Fruit fly (Drosophila melanogaster): ENCODE results near the gene Hakai.

The Hakai gene

dm6 chr2L:19579995-19580578 lies 2.2 kb downstream of the Hakai start, which contains the start of gene Pmvk (continued):
- no peak for TF ChIP-seq CG4854 (GFP tag; optimal IDR thresholded peaks at IDR 0.05)
- no peak for TF ChIP-seq CG1602 (GFP tag; optimal IDR thresholded peaks at IDR 0.05)
- no peak for TF ChIP-seq CG9215 (GFP tag; IDR thresholded peaks at IDR 0.05)
- TF ChIP-seq grau (tag; optimal IDR thresholded peaks at IDR 0.05) = no peak
- TF ChIP-seq MESR4 (GFP tag; optimal IDR thresholded peaks at IDR 0.05) = peak; percentile 52
- no peak for TF ChIP-seq CG2678 (tag; optimal IDR thresholded peaks at IDR 0.05)
- TF ChIP-seq CoRest (tag; optimal IDR thresholded peaks at IDR 0.05) = no peak
- no peak for TF ChIP-seq Sox102F (GFP tag; optimal IDR thresholded peaks at IDR 0.05)
- no peak for TF ChIP-seq emc (GFP tag; optimal IDR thresholded peaks at IDR 0.05)
- no peak for TF ChIP-seq gsb-n (tag; optimal IDR thresholded peaks at IDR 0.05)
- no peak for TF ChIP-seq CG9437 (GFP tag; optimal IDR thresholded peaks at IDR 0.05)
- TF ChIP-seq ab (GFP tag; optimal IDR thresholded peaks at IDR 0.05) = no peak
- no peak for TF ChIP-seq CG10462 (GFP tag; optimal IDR thresholded peaks at IDR 0.05)
- no peak for TF ChIP-seq CG4707 (GFP tag; optimal IDR thresholded peaks at IDR 0.05)
- TF ChIP-seq Trl (optimal IDR thresholded peaks at IDR 0.05) = no peak
- TF ChIP-seq Trl (GFP tag; optimal IDR thresholded peaks at IDR 0.05) = no peak
- no peak for TF ChIP-seq CG17612 (GFP tag; IDR thresholded peaks at IDR 0.05)
- peak; percentile 65 for TF ChIP-seq pzg (GFP tag; optimal IDR thresholded peaks at IDR 0.05)
- no peak for TF ChIP-seq CG12299 (tag; optimal IDR thresholded peaks at IDR 0.05)
- TF ChIP-seq fd3F (GFP tag; optimal IDR thresholded peaks at IDR 0.05) = no peak
- TF ChIP-seq Side (GFP tag; optimal IDR thresholded peaks at IDR 0.05) = no peak
- no peak for TF ChIP-seq stwl (tag; optimal IDR thresholded peaks at IDR 0.05)
- no peak for TF ChIP-seq CTCF (GFP tag; optimal IDR thresholded peaks at IDR 0.05)
- TF ChIP-seq CG4404 (GFP tag; IDR thresholded peaks at IDR 0.05) = no peak
- no peak for TF ChIP-seq lmd (GFP tag; IDR thresholded peaks at IDR 0.05)
- TF ChIP-seq Hmx (GFP tag; optimal IDR thresholded peaks at IDR 0.05) = no peak
- peak; percentile 63 for TF ChIP-seq HmgZ (tag; optimal IDR thresholded peaks at IDR 0.05)
- no peak for TF ChIP-seq sima (GFP tag; optimal IDR thresholded peaks at IDR 0.05)
- TF ChIP-seq jing (GFP tag; optimal IDR thresholded peaks at IDR 0.05) = no peak
- no peak for TF ChIP-seq CG15073 (GFP tag; optimal IDR thresholded peaks at IDR 0.05)
- TF ChIP-seq Nf-YB (GFP tag; optimal IDR thresholded peaks at IDR 0.05) = no peak
- TF ChIP-seq sim (GFP tag; IDR thresholded peaks at IDR 0.05) = no peak
- no peak for TF ChIP-seq CG14014 (GFP tag; IDR thresholded peaks at IDR 0.05)
- TF ChIP-seq CG42726 (GFP tag; IDR thresholded peaks at IDR 0.05; ENCODE audit: partially characterized antibody) = peak; percentile 43; the same call in 1 of the 2 replicates
- no peak for TF ChIP-seq Hr78 (GFP tag; optimal IDR thresholded peaks at IDR 0.05)
- TF ChIP-seq gfzf (GFP tag; optimal IDR thresholded peaks at IDR 0.05) = no peak
- TF ChIP-seq CG5245 (GFP tag; optimal IDR thresholded peaks at IDR 0.05) = no peak
- no peak for TF ChIP-seq Ssrp (tag; optimal IDR thresholded peaks at IDR 0.05)
- no peak for TF ChIP-seq CG6654 (GFP tag; optimal IDR thresholded peaks at IDR 0.05)
- no peak for TF ChIP-seq CG13894 (tag; optimal IDR thresholded peaks at IDR 0.05)
- TF ChIP-seq Gsc (GFP tag; IDR thresholded peaks at IDR 0.05) = no peak
- TF ChIP-seq HLH54F (GFP tag; optimal IDR thresholded peaks at IDR 0.05) = no peak
- no peak for TF ChIP-seq CkIIα-i1 (GFP tag; IDR thresholded peaks at IDR 0.05)
- no peak for TF ChIP-seq CG3407 (GFP tag; optimal IDR thresholded peaks at IDR 0.05)
- TF ChIP-seq Mrtf (GFP tag; IDR thresholded peaks at IDR 0.05) = no peak
- TF ChIP-seq CG17385 (GFP tag; optimal IDR thresholded peaks at IDR 0.05) = no peak
- no peak for TF ChIP-seq kay (GFP tag; optimal IDR thresholded peaks at IDR 0.05)
- TF ChIP-seq CG10565 (GFP tag; optimal IDR thresholded peaks at IDR 0.05) = no peak
- peak; percentile 89; the same call in 2 of the 3 replicates for TF ChIP-seq Opbp (GFP tag; IDR thresholded peaks at IDR 0.05; ENCODE audit: partially characterized antibody)
- no peak for TF ChIP-seq CG9876 (GFP tag; optimal IDR thresholded peaks at IDR 0.05)
- no peak for TF ChIP-seq CG11560 (tag; IDR thresholded peaks at IDR 0.05)
- TF ChIP-seq corto (GFP tag; optimal IDR thresholded peaks at IDR 0.05) = no peak

All from whole organism, embryonic.